Worm (Caenorhabditis elegans) whole organism, L4 larva: Measurements from ENCODE around the gene F17E5.2.
A peak's percentile ranks its signal among the peaks of the same experiment; 100 is the strongest.

Experiments
- F26F4.8 ChIP-seq: fragments of 200-800 bp; sonication (Bioruptor generic); conservative IDR thresholded peaks from 2 replicates; pipeline ENCODE4 v1.3.6; 2022; ENCODE audit warnings: missing genetic modification characterization, missing compliant biosample characterization
- R02D3.7 ChIP-seq: fragments of 150-350 bp; sonication (generic microtip); optimal IDR thresholded peaks from 3 replicates; lab custom pipeline; 2014; ENCODE audit warnings: missing biosample characterization, missing genetic modification characterization
- ZK337.2 ChIP-seq: fragments of 200-800 bp; sonication (Bioruptor generic); IDR thresholded peaks from 2 replicates; pipeline ENCODE4 v1.3.6; 2022; ENCODE audit warnings: missing genetic modification reagents, missing genetic modification characterization, missing compliant biosample characterization
- aha-1 ChIP-seq: fragments of 150-350 bp; peaks from one replicate; lab custom pipeline; 2014; ENCODE audit warnings: missing biosample characterization, missing genetic modification characterization
- ama-1 ChIP-seq: fragments of 150-350 bp; optimal IDR thresholded peaks from 2 replicates; lab custom pipeline; 2014; ENCODE audit warnings: inconsistent platforms, mixed read lengths
- ceh-28 ChIP-seq: fragments of 150-350 bp; optimal IDR thresholded peaks from 2 replicates; lab custom pipeline; 2014; ENCODE audit warnings: missing biosample characterization, missing genetic modification reagents, missing genetic modification characterization
- ceh-32 ChIP-seq: sonication (generic microtip); optimal IDR thresholded peaks from 2 replicates; lab custom pipeline; 2016; ENCODE audit warnings: mild to moderate bottlenecking, missing genetic modification characterization, missing compliant biosample characterization; ENCODE audit not compliant: poor library complexity
- ceh-62 ChIP-seq: sonication (generic microtip); optimal IDR thresholded peaks from 2 replicates; lab custom pipeline; 2017; ENCODE audit warnings: missing biosample characterization, missing genetic modification characterization
- ces-1 ChIP-seq: fragments of 150-350 bp; sonication (generic microtip); optimal IDR thresholded peaks from 4 replicates; lab custom pipeline; 2014; ENCODE audit warnings: missing biosample characterization, missing genetic modification reagents, missing genetic modification characterization
- daf-12 ChIP-seq: fragments of 150-350 bp; optimal IDR thresholded peaks from 2 replicates; lab custom pipeline; 2014; ENCODE audit warnings: missing biosample characterization, missing genetic modification reagents, missing genetic modification characterization
- daf-19 ChIP-seq: fragments of 200-800 bp; sonication (Bioruptor generic); conservative IDR thresholded peaks from 2 replicates; pipeline ENCODE4 v1.3.6; 2022; ENCODE audit warnings: missing genetic modification characterization, missing compliant biosample characterization
- daf-8 ChIP-seq: fragments of 200-800 bp; sonication (Bioruptor generic); IDR thresholded peaks from 2 replicates; pipeline ENCODE4 v1.3.6; 2022; ENCODE audit warnings: missing genetic modification characterization, missing compliant biosample characterization
- dmd-8 ChIP-seq: fragments of 200-800 bp; sonication (Bioruptor generic); IDR thresholded peaks from 2 replicates; pipeline ENCODE4 v1.3.6; 2022; ENCODE audit warnings: missing genetic modification characterization, missing compliant biosample characterization
- dmd-9 ChIP-seq: fragments of 200-800 bp; sonication (Bioruptor generic); IDR thresholded peaks from 2 replicates; pipeline ENCODE4 v1.3.6; 2022; ENCODE audit warnings: missing genetic modification reagents, missing genetic modification characterization, missing compliant biosample characterization
- dpl-1 ChIP-seq: fragments of 150-350 bp; optimal IDR thresholded peaks from 2 replicates; lab custom pipeline; 2014; ENCODE audit warnings: missing biosample characterization, missing genetic modification reagents, missing genetic modification characterization
- duxl-1 ChIP-seq: sonication (generic microtip); optimal IDR thresholded peaks from 2 replicates; lab custom pipeline; 2016; ENCODE audit warnings: mild to moderate bottlenecking, missing genetic modification characterization, moderate library complexity, missing compliant biosample characterization; ENCODE audit not compliant: poor library complexity
- egl-27 ChIP-seq: sonication (generic microtip); optimal IDR thresholded peaks from 3 replicates; lab custom pipeline; 2017; ENCODE audit warnings: missing biosample characterization, missing genetic modification reagents, missing genetic modification characterization
- egl-43 ChIP-seq: fragments of 200-800 bp; sonication (Bioruptor generic); IDR thresholded peaks from 2 replicates; pipeline ENCODE4 v1.3.6; 2022; ENCODE audit warnings: missing genetic modification reagents, missing genetic modification characterization, missing compliant biosample characterization
- gei-8 ChIP-seq: fragments of 200-800 bp; sonication (Bioruptor generic); optimal IDR thresholded peaks from 2 replicates; lab custom pipeline; 2018; ENCODE audit warnings: mild to moderate bottlenecking, missing genetic modification characterization, missing compliant biosample characterization
- hif-1 ChIP-seq, 2 experiments: sonication (generic microtip); optimal IDR thresholded peaks; 2 replicates each; lab custom pipeline; 2016 to 2017; ENCODE audit warnings: missing compliant biosample characterization in 2 of 2, missing genetic modification characterization in 2 of 2, missing genetic modification reagents in 2 of 2, missing genotype in 2 of 2, mild to moderate bottlenecking in 1 of 2
- hlh-11 ChIP-seq: fragments of 200-800 bp; sonication (Bioruptor generic); optimal IDR thresholded peaks from 2 replicates; lab custom pipeline; 2018; ENCODE audit warnings: mild to moderate bottlenecking, missing genetic modification characterization, missing compliant biosample characterization
- hlh-30 ChIP-seq: sonication (generic microtip); optimal IDR thresholded peaks from 2 replicates; lab custom pipeline; 2017; ENCODE audit warnings: antibody characterized with exemption, mild to moderate bottlenecking, missing genetic modification characterization, missing compliant biosample characterization; ENCODE audit not compliant: insufficient read depth
- lir-3 ChIP-seq: sonication (generic microtip); optimal IDR thresholded peaks from 2 replicates; lab custom pipeline; 2016; ENCODE audit warnings: mild to moderate bottlenecking, missing genetic modification characterization, missing compliant biosample characterization
- lsy-2 ChIP-seq, 2 experiments: fragments of 150-350 bp in 1 of 2; sonication (generic microtip) in 1 of 2; optimal IDR thresholded peaks; 2 replicates each; lab custom pipeline; 2014 to 2017; ENCODE audit warnings: missing biosample characterization in 2 of 2, missing genetic modification characterization in 2 of 2
- mdt-29 ChIP-seq: fragments of 200-800 bp; sonication (Bioruptor generic); IDR thresholded peaks from 2 replicates; pipeline ENCODE4 v1.3.6; 2022; ENCODE audit warnings: missing genetic modification reagents, missing genetic modification characterization, missing compliant biosample characterization
- mep-1 ChIP-seq: fragments of 150-350 bp; sonication (generic microtip); optimal IDR thresholded peaks from 3 replicates; lab custom pipeline; 2014; ENCODE audit warnings: missing biosample characterization, missing genetic modification characterization
- nhr-77 ChIP-seq: fragments of 150-350 bp; optimal IDR thresholded peaks from 2 replicates; lab custom pipeline; 2014; ENCODE audit warnings: missing biosample characterization, missing genetic modification characterization
- pha-4 ChIP-seq, 2 experiments: fragments of 150-350 bp in 1 of 2; fragments of 200-800 bp in 1 of 2; sonication (Bioruptor generic) in 1 of 2; IDR thresholded peaks in 1 of 2; optimal IDR thresholded peaks in 1 of 2; 2 replicates each; pipeline versions ENCODE4 v1.3.6 to Lab custom; 2014 to 2022; ENCODE audit warnings: missing genetic modification characterization in 2 of 2, missing genetic modification reagents in 2 of 2, missing biosample characterization in 1 of 2, missing compliant biosample characterization in 1 of 2
- rbr-2 ChIP-seq: sonication (generic microtip); optimal IDR thresholded peaks from 2 replicates; lab custom pipeline; 2016; ENCODE audit warnings: missing genotype, missing genetic modification characterization, missing compliant biosample characterization
- saeg-2 ChIP-seq: fragments of 200-800 bp; sonication (Bioruptor generic); IDR thresholded peaks from 2 replicates; pipeline ENCODE4 v1.3.6; 2022; ENCODE audit warnings: missing genetic modification reagents, missing genetic modification characterization, missing compliant biosample characterization
- sdz-12 ChIP-seq: fragments of 200-800 bp; sonication (Bioruptor generic); optimal IDR thresholded peaks from 2 replicates; lab custom pipeline; 2018; ENCODE audit warnings: mild to moderate bottlenecking, missing genetic modification characterization, missing compliant biosample characterization
- unc-130 ChIP-seq: sonication (generic microtip); optimal IDR thresholded peaks from 2 replicates; lab custom pipeline; 2016; ENCODE audit warnings: missing genetic modification reagents, missing genetic modification characterization, missing compliant biosample characterization
- unc-39 ChIP-seq: sonication (generic microtip); optimal IDR thresholded peaks from 2 replicates; lab custom pipeline; 2017; ENCODE audit warnings: missing biosample characterization, missing genetic modification characterization
- unc-62 ChIP-seq, 3 experiments: fragments of 150-350 bp in 1 of 3; sonication (generic microtip); optimal IDR thresholded peaks in 2 of 3; peaks in 1 of 3; 1 replicate in 1 of 3; 2 replicates in 2 of 3; lab custom pipeline; 2014 to 2017; ENCODE audit warnings: missing biosample characterization in 3 of 3, missing genetic modification characterization in 3 of 3, missing genetic modification reagents in 3 of 3, missing genotype in 1 of 3
- vab-7 ChIP-seq: fragments of 200-800 bp; sonication (Bioruptor generic); IDR thresholded peaks from 2 replicates; pipeline ENCODE4 v1.3.6; 2022; ENCODE audit warnings: missing genetic modification reagents, missing genetic modification characterization, missing compliant biosample characterization
- zip-2 ChIP-seq: fragments of 150-350 bp; optimal IDR thresholded peaks from 2 replicates; lab custom pipeline; 2014; ENCODE audit warnings: missing biosample characterization, missing genetic modification characterization
- ztf-11 ChIP-seq: fragments of 150-350 bp; optimal IDR thresholded peaks from 2 replicates; lab custom pipeline; 2014; ENCODE audit warnings: missing biosample characterization, missing genetic modification characterization
- ztf-7 ChIP-seq: fragments of 150-350 bp; optimal IDR thresholded peaks from 2 replicates; lab custom pipeline; 2014; ENCODE audit warnings: missing biosample characterization, missing genetic modification characterization

The F17E5.2 gene

DNA sequence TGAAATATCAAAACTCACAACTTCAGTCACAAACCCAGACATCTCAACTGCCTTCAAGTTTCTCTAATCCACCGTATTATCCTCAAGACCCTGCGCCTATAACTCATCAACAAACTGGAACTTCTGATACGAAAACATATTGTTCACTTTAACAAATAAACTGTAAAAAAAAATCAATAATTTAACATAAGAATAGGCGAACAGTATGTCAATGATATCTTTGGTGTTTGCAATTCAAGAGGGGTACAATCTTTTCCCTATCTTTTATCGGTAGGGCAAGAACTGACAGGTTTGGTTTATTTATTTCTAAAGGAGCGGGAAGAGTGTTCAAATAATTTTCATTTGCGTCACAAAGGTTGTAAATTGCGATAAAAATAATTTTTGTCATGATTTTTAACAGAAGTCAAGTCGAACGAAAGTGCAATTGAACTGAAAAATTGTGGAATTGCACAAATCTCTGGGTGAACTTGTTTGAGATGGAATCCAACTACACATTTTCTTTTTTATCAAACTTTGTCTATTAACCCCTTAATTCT is 31.0 kb upstream of the F17E5.2 start (continued):
- TF ChIP-seq sdz-12 (GFP tag; lab: Kevin White, UChicago) (no peak), unc-62 (GFP tag; optimal IDR thresholded peaks at IDR 0.05 in 1 of 2; lab: Kevin White, UChicago) (peak; percentile 65 to 100), unc-62 (tag; optimal IDR thresholded peaks at IDR 0.05; lab: Kevin White, UChicago) (peak; percentile 96), egl-27 (peak; percentile 69), egl-43 (GFP tag; lab: Robert Waterston, UW) (peak; percentile 78), dpl-1 (GFP tag; lab: Kevin White, UChicago) (peak; percentile 66), ama-1 (lab: Kevin White, UChicago) (no peak), zip-2 (tag; lab: Kevin White, UChicago) (peak; percentile 96), duxl-1 (tag; lab: Kevin White, UChicago) (peak; percentile 98), mdt-29 (peak; percentile 92), hif-1 (tag; optimal IDR thresholded peaks at IDR 0.05; lab: Kevin White, UChicago) (peak; percentile 71 to 85), hlh-30 (peak; percentile 93), hlh-11 (tag; lab: Kevin White, UChicago) (peak; percentile 96), lsy-2 (tag; optimal IDR thresholded peaks at IDR 0.05; lab: Kevin White, UChicago) (peak; percentile 94 to 97), ceh-32 (peak; percentile 89), unc-39 (tag; lab: Kevin White, UChicago) (peak; percentile 38), daf-8 (GFP tag; lab: Robert Waterston, UW) (peak; percentile 57; the same call in 1 of the 2 replicates), F26F4.8 (GFP tag; lab: Robert Waterston, UW) (no peak), dmd-9 (GFP tag; lab: Robert Waterston, UW) (peak; percentile 64; the same call in 1 of the 2 replicates), daf-19 (GFP tag; lab: Robert Waterston, UW) (peak; percentile 67), lir-3 (peak; percentile 94), ces-1 (GFP tag; lab: Kevin White, UChicago) (peak; percentile 97), ztf-7 (peak; percentile 95), gei-8 (GFP tag; lab: Kevin White, UChicago) (peak; percentile 75)
- TF ChIP-seq, all 104 proteins: peak for 91

ce11 chrX:12364804-12365203 is 29.3 kb upstream of the F17E5.2 start, which contains the start of gene F19H6.5:
Gene F19H6.5 (minus strand): TSS chrX:12364904.
- TF ChIP-seq ztf-11 (tag; lab: Kevin White, UChicago), result no peak

DNA sequence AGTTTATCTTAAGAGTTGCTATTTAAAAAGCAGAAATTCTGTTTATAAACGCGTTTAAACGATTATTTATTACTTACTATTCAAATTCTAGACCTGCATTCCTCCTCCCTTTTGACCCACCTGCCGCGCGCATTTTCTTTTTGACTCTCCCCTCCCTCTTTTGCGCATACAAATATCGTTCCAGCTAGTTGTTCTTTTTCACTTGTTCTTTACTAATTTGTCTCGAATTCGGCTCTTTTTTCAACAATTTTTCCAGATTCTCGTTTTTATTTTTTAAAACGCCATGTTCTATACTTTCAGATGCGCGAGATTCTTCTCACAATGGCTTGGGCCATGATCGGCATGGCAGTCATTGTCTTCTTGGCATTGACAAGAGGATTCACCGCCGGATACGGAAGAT is 28.7 kb upstream of the F17E5.2 start, which contains the start of gene F19H6.4:
Gene F19H6.4, plus strand, starts transcription at position 301 of the 400 bp plus-strand sequence.
- TF ChIP-seq nhr-77 (tag; lab: Kevin White, UChicago) (no peak), ceh-32 (no peak), aha-1 (tag; lab: Kevin White, UChicago) (no peak), unc-130 (no peak), saeg-2 (no peak), ceh-62 (tag; lab: Kevin White, UChicago) (no peak), daf-12 (no peak), ceh-28 (tag; lab: Kevin White, UChicago) (no peak), mep-1 (tag; lab: Kevin White, UChicago) (no peak), dmd-8 (GFP tag; lab: Robert Waterston, UW) (no peak), pha-4 (GFP tag; IDR thresholded peaks at IDR 0.05; lab: Robert Waterston, UW) (no peak), pha-4 (tag; optimal IDR thresholded peaks at IDR 0.05; lab: Kevin White, UChicago) (no peak), rbr-2 (tag; lab: Kevin White, UChicago) (no peak), vab-7 (GFP tag; lab: Robert Waterston, UW) (no peak), R02D3.7 (tag; lab: Kevin White, UChicago) (no peak), ama-1 (lab: Kevin White, UChicago) (no peak), ZK337.2 (no peak)
